Worm (Caenorhabditis elegans): Measurements from ENCODE around the gene T28D9.1.

DNA sequence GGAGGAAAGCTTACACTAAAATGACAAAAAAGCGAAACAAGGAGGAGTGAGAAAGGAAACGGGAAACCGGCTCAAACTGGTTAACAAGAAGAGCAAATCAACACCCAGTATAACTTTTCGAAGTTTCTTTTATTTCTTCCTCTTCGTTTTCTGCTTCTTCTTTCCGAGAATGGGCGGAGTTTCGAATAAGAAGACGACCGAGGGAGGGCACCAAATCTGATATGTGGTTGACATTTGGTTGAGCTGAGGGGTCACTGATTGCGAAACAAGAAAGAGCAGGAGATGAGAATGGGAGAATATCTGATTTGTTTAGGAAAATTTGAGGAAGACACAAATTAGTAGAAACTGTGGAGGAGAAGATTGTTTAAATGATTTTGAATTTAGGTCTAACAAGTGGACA, 6.4 kb downstream of the T28D9.1 start:
- TF ChIP-seq unc-39 (tag; optimal IDR thresholded peaks at IDR 0.05): no peak
- TF ChIP-seq nhr-12 (tag; optimal IDR thresholded peaks at IDR 0.05): no peak
- no peak for TF ChIP-seq mdl-1 (tag; optimal IDR thresholded peaks at IDR 0.05)
- TF ChIP-seq ztf-11 (tag; optimal IDR thresholded peaks at IDR 0.05): no peak
- no peak for TF ChIP-seq ama-1 (optimal IDR thresholded peaks at IDR 0.05)
- TF ChIP-seq unc-55 (GFP tag; optimal IDR thresholded peaks at IDR 0.05): no peak
- no peak for TF ChIP-seq snpc-4 (tag; optimal IDR thresholded peaks at IDR 0.05)
- no peak for TF ChIP-seq egl-27 (tag; optimal IDR thresholded peaks at IDR 0.05)
- TF ChIP-seq nhr-10 (tag; optimal IDR thresholded peaks at IDR 0.05): no peak
- TF ChIP-seq nhr-77 (tag; optimal IDR thresholded peaks at IDR 0.05): no peak
- no peak for TF ChIP-seq nhr-237 (tag; optimal IDR thresholded peaks at IDR 0.05)

All from whole organism, L2 larva.